Worm (Caenorhabditis elegans) whole organism, L2 larva: Measurements from ENCODE around the gene lin-9.

Experiments used
- C34F6.9 ChIP-seq: fragments of 150-350 bp; optimal IDR thresholded peaks from 2 replicates; lab custom pipeline; 2014; ENCODE audit warnings: missing biosample characterization, missing genetic modification characterization
- F13H6.1 ChIP-seq: sonication (generic microtip); optimal IDR thresholded peaks from 2 replicates; lab custom pipeline; 2016; ENCODE audit warnings: missing genetic modification characterization, missing compliant biosample characterization
- ZK546.5 ChIP-seq: sonication (generic microtip); optimal IDR thresholded peaks from 2 replicates; lab custom pipeline; 2017; ENCODE audit warnings: missing biosample characterization, missing genetic modification characterization
- alr-1 ChIP-seq: fragments of 150-350 bp; optimal IDR thresholded peaks from 2 replicates; lab custom pipeline; 2014; ENCODE audit warnings: missing biosample characterization, missing genetic modification characterization
- aly-2 ChIP-seq: fragments of 150-350 bp; optimal IDR thresholded peaks from 2 replicates; lab custom pipeline; 2014; ENCODE audit warnings: missing biosample characterization, missing genetic modification characterization
- ama-1 ChIP-seq: fragments of 150-350 bp; optimal IDR thresholded peaks from 2 replicates; lab custom pipeline; 2018; ENCODE audit warnings: inconsistent platforms
- blmp-1 ChIP-seq: sonication (generic microtip); optimal IDR thresholded peaks from 2 replicates; lab custom pipeline; 2017; ENCODE audit warnings: missing genetic modification characterization, mild to moderate bottlenecking, missing compliant biosample characterization, antibody characterized with exemption, moderate library complexity; ENCODE audit not compliant: insufficient read depth
- ceh-16 ChIP-seq: fragments of 150-350 bp; optimal IDR thresholded peaks from 2 replicates; lab custom pipeline; 2014; ENCODE audit warnings: missing biosample characterization, missing genetic modification characterization
- crh-2 ChIP-seq: sonication (generic microtip); optimal IDR thresholded peaks from 2 replicates; lab custom pipeline; 2017; ENCODE audit warnings: missing biosample characterization, missing genetic modification characterization
- dmd-4 ChIP-seq: sonication (generic microtip); optimal IDR thresholded peaks from 2 replicates; lab custom pipeline; 2017; ENCODE audit warnings: missing biosample characterization, missing genetic modification characterization
- egl-27 ChIP-seq: sonication (generic microtip); optimal IDR thresholded peaks from 3 replicates; lab custom pipeline; 2017; ENCODE audit warnings: missing biosample characterization, missing genetic modification reagents, missing genetic modification characterization
- elt-1 ChIP-seq: fragments of 150-350 bp; optimal IDR thresholded peaks from 2 replicates; lab custom pipeline; 2014; ENCODE audit warnings: missing biosample characterization, missing genetic modification characterization
- elt-3 ChIP-seq: sonication (generic microtip); optimal IDR thresholded peaks from 2 replicates; lab custom pipeline; 2017; ENCODE audit warnings: missing biosample characterization, missing genetic modification characterization
- fos-1 ChIP-seq: fragments of 150-350 bp; optimal IDR thresholded peaks from 2 replicates; lab custom pipeline; 2014; ENCODE audit warnings: missing biosample characterization, missing genetic modification characterization
- gmeb-1 ChIP-seq: fragments of 150-350 bp; optimal IDR thresholded peaks from 2 replicates; lab custom pipeline; 2014; ENCODE audit warnings: missing biosample characterization, missing genetic modification characterization
- lin-11 ChIP-seq: fragments of 150-350 bp; sonication (generic microtip); optimal IDR thresholded peaks from 2 replicates; lab custom pipeline; 2014; ENCODE audit warnings: missing biosample characterization, missing genetic modification characterization, inconsistent platforms, mixed read lengths
- lin-13 ChIP-seq: fragments of 150-350 bp; optimal IDR thresholded peaks from 2 replicates; lab custom pipeline; 2014; ENCODE audit warnings: missing biosample characterization, missing genetic modification reagents, missing genetic modification characterization
- lsy-2 ChIP-seq, 2 experiments: fragments of 150-350 bp in 1 of 2; sonication (generic microtip) in 1 of 2; optimal IDR thresholded peaks; 2 replicates each; lab custom pipeline; 2014 to 2017; ENCODE audit warnings: missing biosample characterization in 2 of 2, missing genetic modification characterization in 2 of 2
- mab-5 ChIP-seq: fragments of 150-350 bp; optimal IDR thresholded peaks from 2 replicates; lab custom pipeline; 2014; ENCODE audit warnings: missing biosample characterization, missing genetic modification characterization
- mbf-1 ChIP-seq: sonication (generic microtip); optimal IDR thresholded peaks from 2 replicates; lab custom pipeline; 2017; ENCODE audit warnings: missing biosample characterization, missing genetic modification characterization
- mdl-1 ChIP-seq, 2 experiments: fragments of 150-350 bp in 1 of 2; sonication (generic microtip) in 1 of 2; optimal IDR thresholded peaks; 2 replicates each; lab custom pipeline; 2017; ENCODE audit warnings: missing biosample characterization in 2 of 2, missing genetic modification characterization in 2 of 2
- nhr-10 ChIP-seq: sonication (generic microtip); optimal IDR thresholded peaks from 2 replicates; lab custom pipeline; 2017; ENCODE audit warnings: missing biosample characterization, missing genetic modification characterization
- nhr-11 ChIP-seq: fragments of 150-350 bp; optimal IDR thresholded peaks from 2 replicates; lab custom pipeline; 2014; ENCODE audit warnings: missing biosample characterization, missing genetic modification characterization
- nhr-21 ChIP-seq: fragments of 150-350 bp; optimal IDR thresholded peaks from 2 replicates; lab custom pipeline; 2014; ENCODE audit warnings: missing biosample characterization, missing genetic modification characterization
- nhr-23 ChIP-seq: fragments of 150-350 bp; optimal IDR thresholded peaks from 2 replicates; lab custom pipeline; 2014; ENCODE audit warnings: missing biosample characterization, missing genetic modification reagents, missing genetic modification characterization
- nhr-237 ChIP-seq: fragments of 150-350 bp; optimal IDR thresholded peaks from 2 replicates; lab custom pipeline; 2014; ENCODE audit warnings: missing biosample characterization, missing genetic modification characterization
- nhr-25 ChIP-seq: fragments of 150-350 bp; sonication (generic microtip); optimal IDR thresholded peaks from 3 replicates; lab custom pipeline; 2014; ENCODE audit warnings: missing biosample characterization, missing genetic modification characterization
- nhr-6 ChIP-seq: fragments of 150-350 bp; optimal IDR thresholded peaks from 2 replicates; lab custom pipeline; 2014; ENCODE audit warnings: missing biosample characterization, missing genetic modification characterization
- nhr-77 ChIP-seq: fragments of 150-350 bp; optimal IDR thresholded peaks from 2 replicates; lab custom pipeline; 2014; ENCODE audit warnings: missing biosample characterization, missing genetic modification characterization
- peb-1 ChIP-seq: fragments of 150-350 bp; optimal IDR thresholded peaks from 2 replicates; lab custom pipeline; 2014; ENCODE audit warnings: missing biosample characterization, missing genetic modification characterization
- sem-4 ChIP-seq: fragments of 150-350 bp; optimal IDR thresholded peaks from 2 replicates; lab custom pipeline; 2014; ENCODE audit warnings: missing biosample characterization, missing genetic modification reagents, missing genetic modification characterization
- sma-3 ChIP-seq: sonication (generic microtip); optimal IDR thresholded peaks from 2 replicates; lab custom pipeline; 2016; ENCODE audit warnings: missing genetic modification reagents, missing genetic modification characterization, missing compliant biosample characterization
- sma-9 ChIP-seq, 2 experiments: fragments of 150-350 bp in 1 of 2; sonication (generic microtip) in 1 of 2; optimal IDR thresholded peaks; 2 replicates each; lab custom pipeline; 2014 to 2016; ENCODE audit warnings: missing genetic modification characterization in 2 of 2, mild to moderate bottlenecking in 1 of 2, missing biosample characterization in 1 of 2, missing compliant biosample characterization in 1 of 2, missing genetic modification reagents in 1 of 2, moderate library complexity in 1 of 2
- snpc-4 ChIP-seq: fragments of 150-350 bp; optimal IDR thresholded peaks from 2 replicates; lab custom pipeline; 2014; ENCODE audit warnings: missing biosample characterization, missing genetic modification characterization
- unc-39 ChIP-seq: fragments of 150-350 bp; optimal IDR thresholded peaks from 2 replicates; lab custom pipeline; 2014; ENCODE audit warnings: missing biosample characterization, missing genetic modification characterization
- unc-55 ChIP-seq: fragments of 150-350 bp; sonication (generic microtip); optimal IDR thresholded peaks from 3 replicates; lab custom pipeline; 2014; ENCODE audit warnings: missing biosample characterization, missing genetic modification reagents, missing genetic modification characterization
- zag-1 ChIP-seq: fragments of 150-350 bp; optimal IDR thresholded peaks from 2 replicates; lab custom pipeline; 2014; ENCODE audit warnings: missing biosample characterization, missing genetic modification characterization
- ztf-1 ChIP-seq: fragments of 200-800 bp; sonication (Bioruptor generic); conservative IDR thresholded peaks from 2 replicates; pipeline ENCODE4 v1.3.6; 2022; ENCODE audit warnings: missing genetic modification characterization, missing compliant biosample characterization
- ztf-11 ChIP-seq: sonication (generic microtip); optimal IDR thresholded peaks from 2 replicates; lab custom pipeline; 2017; ENCODE audit warnings: missing biosample characterization, missing genetic modification characterization

Gene lin-9

ce11 chrIII:8885150-8885549 lies 18.8 kb downstream of the lin-9 start, which contains the start of gene svop-1:
Gene svop-1 (minus strand): TSS chrIII:8885488.
- TF ChIP-seq nhr-6 (tag; lab: Kevin White, UChicago) = no peak
- no peak for TF ChIP-seq sem-4 (tag; lab: Kevin White, UChicago)
- no peak for TF ChIP-seq nhr-77 (tag; lab: Kevin White, UChicago)
- no peak for TF ChIP-seq elt-3 (tag; lab: Kevin White, UChicago)
- TF ChIP-seq lin-13 = no peak
- no peak for TF ChIP-seq ceh-16 (tag; lab: Kevin White, UChicago)
- no peak for TF ChIP-seq ztf-1 (GFP tag; lab: Robert Waterston, UW)
- TF ChIP-seq ztf-11 (tag; lab: Kevin White, UChicago) = no peak
- TF ChIP-seq nhr-11 (tag; lab: Kevin White, UChicago) = no peak
- no peak for TF ChIP-seq snpc-4 (tag; lab: Kevin White, UChicago)
- TF ChIP-seq nhr-237 (tag; lab: Kevin White, UChicago) = no peak
- TF ChIP-seq C34F6.9 = no peak

- TF ChIP-seq crh-2 (no peak), nhr-23 (tag; lab: Kevin White, UChicago) (no peak), egl-27 (tag; lab: Kevin White, UChicago) (no peak), alr-1 (tag; lab: Kevin White, UChicago) (no peak), blmp-1 (tag; lab: Kevin White, UChicago) (no peak), aly-2 (tag; lab: Kevin White, UChicago) (no peak), ceh-16 (tag; lab: Kevin White, UChicago) (no peak), elt-1 (tag; lab: Kevin White, UChicago) (no peak), mbf-1 (tag; lab: Kevin White, UChicago) (no peak), ama-1 (lab: Kevin White, UChicago) (no peak), dmd-4 (no peak), nhr-6 (tag; lab: Kevin White, UChicago) (no peak), ztf-1 (GFP tag; lab: Robert Waterston, UW) (no peak), nhr-10 (tag; lab: Kevin White, UChicago) (no peak), gmeb-1 (tag; lab: Kevin White, UChicago) (no peak), ZK546.5 (no peak), sma-9 (GFP tag; optimal IDR thresholded peaks at IDR 0.05; lab: Kevin White, UChicago) (no peak), sma-9 (tag; optimal IDR thresholded peaks at IDR 0.05; lab: Kevin White, UChicago) (no peak), mdl-1 (tag; optimal IDR thresholded peaks at IDR 0.05; lab: Kevin White, UChicago) (no peak), ztf-11 (tag; lab: Kevin White, UChicago) (no peak)
Observed at ce11 chrIII:8882333-8882732, 21.6 kb downstream of the lin-9 start.

- TF ChIP-seq unc-39 = no peak
- no peak for TF ChIP-seq lin-11 (tag; lab: Kevin White, UChicago)
- peak; percentile 72 for TF ChIP-seq unc-55 (GFP tag; lab: Kevin White, UChicago)
- TF ChIP-seq alr-1 (tag; lab: Kevin White, UChicago) = no peak
- TF ChIP-seq fos-1 (tag; lab: Kevin White, UChicago) = peak; percentile 84
- TF ChIP-seq sma-9 (GFP tag; optimal IDR thresholded peaks at IDR 0.05; lab: Kevin White, UChicago) = peak; percentile 5
- no peak for TF ChIP-seq sma-9 (tag; optimal IDR thresholded peaks at IDR 0.05; lab: Kevin White, UChicago)
- TF ChIP-seq mab-5 (tag; lab: Kevin White, UChicago) = no peak
- no peak for TF ChIP-seq dmd-4
- no peak for TF ChIP-seq sem-4 (tag; lab: Kevin White, UChicago)
- no peak for TF ChIP-seq mdl-1 (tag; optimal IDR thresholded peaks at IDR 0.05; lab: Kevin White, UChicago)
- TF ChIP-seq, all 48 proteins: peak for 3
Observed at ce11 chrIII:8878960-8879359, 25.0 kb downstream of the lin-9 start.

- peak in 1 of 2 experiments; percentile 22 for TF ChIP-seq lsy-2 (tag; optimal IDR thresholded peaks at IDR 0.05; lab: Kevin White, UChicago)
- TF ChIP-seq mdl-1 (tag; optimal IDR thresholded peaks at IDR 0.05; lab: Kevin White, UChicago) = no peak
Observed at ce11 chrIII:8877002-8877401, 26.9 kb downstream of the lin-9 start, which contains the start of gene K01F9.2. Gene K01F9.2 (minus strand): TSS chrIII:8877128.

- TF ChIP-seq nhr-25 = peak; percentile 61
- peak; percentile 78 for TF ChIP-seq ceh-16 (tag; lab: Kevin White, UChicago)
- peak; percentile 73 for TF ChIP-seq nhr-6 (tag; lab: Kevin White, UChicago)
- no peak for TF ChIP-seq sma-3
- peak; percentile 20 for TF ChIP-seq nhr-21
- no peak for TF ChIP-seq elt-1 (tag; lab: Kevin White, UChicago)
- peak; percentile 70 to 86 for TF ChIP-seq lsy-2 (tag; optimal IDR thresholded peaks at IDR 0.05; lab: Kevin White, UChicago)
- no peak for TF ChIP-seq nhr-11 (tag; lab: Kevin White, UChicago)
- TF ChIP-seq egl-27 (tag; lab: Kevin White, UChicago) = peak; percentile 41
- TF ChIP-seq blmp-1 (tag; lab: Kevin White, UChicago) = peak; percentile 11
- TF ChIP-seq ztf-1 (GFP tag; lab: Robert Waterston, UW) = no peak
- TF ChIP-seq mbf-1 (tag; lab: Kevin White, UChicago) = no peak
- TF ChIP-seq zag-1 (tag; lab: Kevin White, UChicago) = peak; percentile 95
- TF ChIP-seq peb-1 (tag; lab: Kevin White, UChicago) = no peak
- TF ChIP-seq snpc-4 (tag; lab: Kevin White, UChicago) = no peak
- TF ChIP-seq unc-55 (GFP tag; lab: Kevin White, UChicago) = peak; percentile 87
- peak; percentile 90 for TF ChIP-seq C34F6.9
- TF ChIP-seq lin-13 = peak; percentile 76
- no peak for TF ChIP-seq nhr-23 (tag; lab: Kevin White, UChicago)
- TF ChIP-seq lin-11 (tag; lab: Kevin White, UChicago) = peak; percentile 68
- no peak for TF ChIP-seq gmeb-1 (tag; lab: Kevin White, UChicago)
- TF ChIP-seq unc-39 = no peak
- TF ChIP-seq F13H6.1 (tag; lab: Kevin White, UChicago) = peak; percentile 94
- peak; percentile 68 for TF ChIP-seq crh-2
Observed at ce11 chrIII:8873990-8874668, 29.8 kb downstream of the lin-9 start.
